Worm (Caenorhabditis elegans): ENCODE results near the gene srxa-4.

- no peak for TF ChIP-seq nhr-2 (tag; optimal IDR thresholded peaks at IDR 0.05)
- TF ChIP-seq nhr-12 (tag; optimal IDR thresholded peaks at IDR 0.05) = no peak
- no peak for TF ChIP-seq lsy-2 (tag; optimal IDR thresholded peaks at IDR 0.05)
- no peak for TF ChIP-seq unc-62 (GFP tag; optimal IDR thresholded peaks at IDR 0.05)
- no peak for TF ChIP-seq nhr-237 (tag; optimal IDR thresholded peaks at IDR 0.05)
- no peak for TF ChIP-seq nhr-76 (tag; optimal IDR thresholded peaks at IDR 0.05)
Observed at ce11 chrV:7389771-7390170, 30.5 kb upstream of the srxa-4 start, which contains the start of gene C02H6.1.
